Fruit fly (Drosophila melanogaster): Measurements from ENCODE around the gene Rpt3R.

- TF ChIP-seq EcR (GFP tag; optimal IDR thresholded peaks at IDR 0.05) = no peak
- TF ChIP-seq CG8301 (tag; optimal IDR thresholded peaks at IDR 0.05) = no peak
- no peak for TF ChIP-seq CG17806 (tag; optimal IDR thresholded peaks at IDR 0.05)
- TF ChIP-seq rn (GFP tag; IDR thresholded peaks at IDR 0.05) = no peak
- no peak for TF ChIP-seq Pif1B (GFP tag; optimal IDR thresholded peaks at IDR 0.05)
- TF ChIP-seq Ets98B (GFP tag; IDR thresholded peaks at IDR 0.05) = no peak
- TF ChIP-seq CG13204 (GFP tag; optimal IDR thresholded peaks at IDR 0.05) = no peak
- no peak for TF ChIP-seq Pif1A (GFP tag; optimal IDR thresholded peaks at IDR 0.05)
- no peak for TF ChIP-seq fd96Ca (GFP tag; IDR thresholded peaks at IDR 0.05)
- no peak for TF ChIP-seq CG10348 (GFP tag; IDR thresholded peaks at IDR 0.05)
Measured at dm6 chr3R:9725121-9725956, 31.0 kb downstream of the Rpt3R start, which contains the start of gene hyd.
